Worm (Caenorhabditis elegans) whole organism, young adult: ENCODE data around the gene F47B8.13.
"Not testable (repeated sequence)": the region's sequence is repeated elsewhere in the genome, so short reads cannot be mapped to it uniquely, and the experiment has no call there.

Experiments used
- C17E4.6 ChIP-seq: fragments of 200-800 bp; sonication (Bioruptor generic); IDR thresholded peaks from 2 replicates; pipeline ENCODE4 v1.3.6; 2022; ENCODE audit warnings: missing genetic modification reagents, missing genetic modification characterization, missing compliant biosample characterization
- F57A8.1 ChIP-seq: fragments of 200-800 bp; sonication (Bioruptor generic); optimal IDR thresholded peaks from 2 replicates; lab custom pipeline; 2018; ENCODE audit warnings: mild to moderate bottlenecking, missing genetic modification characterization, moderate library complexity, missing compliant biosample characterization
- F57C9.4 ChIP-seq: sonication (generic microtip); optimal IDR thresholded peaks from 2 replicates; lab custom pipeline; 2017; ENCODE audit warnings: mild to moderate bottlenecking, missing genetic modification characterization, missing compliant biosample characterization
- cebp-2 ChIP-seq: fragments of 200-800 bp; sonication (Bioruptor generic); IDR thresholded peaks from 2 replicates; pipeline ENCODE4 v1.3.6; 2022; ENCODE audit warnings: missing genetic modification characterization, missing compliant biosample characterization
- pha-4 ChIP-seq: fragments of 150-350 bp; sonication (generic microtip); optimal IDR thresholded peaks from 2 replicates; lab custom pipeline; 2014; ENCODE audit warnings: missing biosample characterization, missing genetic modification reagents, missing genetic modification characterization
- rpc-1 ChIP-seq, 2 experiments: fragments of 150-350 bp in 1 of 2; sonication (generic microtip) in 1 of 2; optimal IDR thresholded peaks; 2 replicates each; lab custom pipeline; 2014 to 2018; ENCODE audit warnings: missing biosample characterization in 1 of 2, missing genetic modification characterization in 1 of 2, missing genetic modification reagents in 1 of 2, missing genotype in 1 of 2
- unc-130 ChIP-seq: sonication (generic microtip); optimal IDR thresholded peaks from 2 replicates; lab custom pipeline; 2016; ENCODE audit warnings: missing genetic modification reagents, missing genetic modification characterization, missing compliant biosample characterization
- unc-62 ChIP-seq: fragments of 150-350 bp; optimal IDR thresholded peaks from 2 replicates; lab custom pipeline; 2014; ENCODE audit warnings: missing biosample characterization, missing genetic modification reagents, missing genetic modification characterization

ce11 chrV:14306771-14307170 is 12.8 kb downstream of the F47B8.13 start, which contains the start of gene spig-4:
- not testable (repeated sequence) for TF ChIP-seq pha-4 (tag; lab: Kevin White, UChicago); C17E4.6 (GFP tag; lab: Robert Waterston, UW); unc-130 (GFP tag; lab: Kevin White, UChicago); F57C9.4 (tag; lab: Kevin White, UChicago); cebp-2 (GFP tag; lab: Robert Waterston, UW); rpc-1 (optimal IDR thresholded peaks at IDR 0.05; lab: Kevin White, UChicago); rpc-1 (tag; optimal IDR thresholded peaks at IDR 0.05; lab: Kevin White, UChicago); unc-62 (GFP tag; lab: Kevin White, UChicago); F57A8.1 (GFP tag; lab: Kevin White, UChicago)
